Fruit fly (Drosophila melanogaster) whole organism, embryonic: ENCODE measurements around the gene CG32708.

Experiments used
- Bdp1 ChIP-seq: fragments of 200-800 bp; sonication (Bioruptor generic); optimal IDR thresholded peaks from 3 replicates; lab custom pipeline; 2016; ENCODE audit warnings: missing biosample characterization, missing genetic modification characterization
- Blimp-1 ChIP-seq: fragments of 200-800 bp; sonication (Bioruptor generic); optimal IDR thresholded peaks from 3 replicates; lab custom pipeline; 2018; ENCODE audit warnings: missing biosample characterization, missing genetic modification characterization, mild to moderate bottlenecking, moderate library complexity, missing genetic modification reagents
- Bteb2 ChIP-seq: fragments of 200-800 bp; sonication (Bioruptor generic); optimal IDR thresholded peaks from 2 replicates; lab custom pipeline; 2016; ENCODE audit warnings: missing biosample characterization, missing genetic modification characterization
- CG10543 ChIP-seq: fragments of 200-800 bp; sonication (Bioruptor generic); optimal IDR thresholded peaks from 3 replicates; lab custom pipeline; 2017; ENCODE audit warnings: missing biosample characterization, mild to moderate bottlenecking, missing genetic modification characterization, moderate library complexity
- CG10979 ChIP-seq: fragments of 200-800 bp; sonication (Bioruptor generic); optimal IDR thresholded peaks from 2 replicates; lab custom pipeline; 2018; ENCODE audit warnings: missing biosample characterization, mild to moderate bottlenecking, missing genetic modification characterization, moderate library complexity
- CG11398 ChIP-seq: fragments of 200-800 bp; sonication (Bioruptor generic); optimal IDR thresholded peaks from 2 replicates; lab custom pipeline; 2016; ENCODE audit warnings: missing biosample characterization, missing genetic modification characterization
- CG11504 ChIP-seq: fragments of 200-800 bp; sonication (Bioruptor generic); optimal IDR thresholded peaks from 3 replicates; lab custom pipeline; 2019; ENCODE audit warnings: missing biosample characterization, mild to moderate bottlenecking, missing genetic modification characterization, moderate library complexity
- CG11696 ChIP-seq: fragments of 200-800 bp; sonication (Bioruptor generic); IDR thresholded peaks from 2 replicates; pipeline ENCODE4 v1.3.6; 2022; ENCODE audit warnings: missing biosample characterization, missing genetic modification characterization
- CG1233 ChIP-seq: fragments of 200-800 bp; sonication (Bioruptor generic); optimal IDR thresholded peaks from 4 replicates; lab custom pipeline; 2018; ENCODE audit warnings: missing biosample characterization, mild to moderate bottlenecking, missing genetic modification characterization
- CG13775 ChIP-seq: fragments of 200-800 bp; sonication (Bioruptor generic); optimal IDR thresholded peaks from 3 replicates; lab custom pipeline; 2017; ENCODE audit warnings: missing biosample characterization, mild to moderate bottlenecking, missing genetic modification characterization
- CG14441 ChIP-seq: fragments of 200-800 bp; sonication (Bioruptor generic); IDR thresholded peaks from 2 replicates; pipeline ENCODE4 v1.3.6; 2022; ENCODE audit warnings: missing biosample characterization, missing genetic modification characterization
- CG14860 ChIP-seq: fragments of 200-800 bp; sonication (Bioruptor generic); IDR thresholded peaks from 3 replicates; pipeline ENCODE4 v1.3.6; 2022; ENCODE audit warnings: missing biosample characterization, missing genetic modification characterization; ENCODE audit not compliant: partially characterized antibody
- CG15696 ChIP-seq: fragments of 200-800 bp; sonication (Bioruptor generic); optimal IDR thresholded peaks from 2 replicates; lab custom pipeline; 2019; ENCODE audit warnings: missing biosample characterization, mild to moderate bottlenecking, missing genetic modification characterization, moderate library complexity
- CG1602 ChIP-seq: fragments of 200-800 bp; sonication (Bioruptor generic); optimal IDR thresholded peaks from 3 replicates; lab custom pipeline; 2016; ENCODE audit warnings: missing biosample characterization, missing genetic modification characterization
- CG17186 ChIP-seq: fragments of 200-800 bp; sonication (Bioruptor generic); optimal IDR thresholded peaks from 3 replicates; lab custom pipeline; 2017; ENCODE audit warnings: missing biosample characterization, missing genetic modification reagents, missing genetic modification characterization
- CG2199 ChIP-seq: fragments of 200-800 bp; sonication (Bioruptor generic); IDR thresholded peaks from 3 replicates; pipeline ENCODE4 v1.3.6; 2022; ENCODE audit warnings: missing biosample characterization, missing genetic modification characterization
- CG6654 ChIP-seq: fragments of 200-800 bp; sonication (Bioruptor generic); optimal IDR thresholded peaks from 2 replicates; lab custom pipeline; 2017; ENCODE audit warnings: missing biosample characterization, mild to moderate bottlenecking, missing genetic modification characterization
- CG6791 ChIP-seq: fragments of 200-800 bp; sonication (Bioruptor generic); IDR thresholded peaks from 3 replicates; pipeline ENCODE4 v1.3.6; 2022; ENCODE audit warnings: missing biosample characterization, missing genetic modification characterization; ENCODE audit not compliant: partially characterized antibody
- CG8944 ChIP-seq: fragments of 200-800 bp; sonication (Bioruptor generic); optimal IDR thresholded peaks from 3 replicates; lab custom pipeline; 2016; ENCODE audit warnings: missing biosample characterization, missing genetic modification characterization
- CHES-1-like ChIP-seq: fragments of 200-800 bp; sonication (Bioruptor generic); optimal IDR thresholded peaks from 2 replicates; lab custom pipeline; 2016; ENCODE audit warnings: missing biosample characterization, missing genetic modification characterization
- CTCF ChIP-seq: fragments of 200-800 bp; sonication (Bioruptor generic); optimal IDR thresholded peaks from 2 replicates; lab custom pipeline; 2017; ENCODE audit warnings: missing biosample characterization, mild to moderate bottlenecking, missing genetic modification characterization, moderate library complexity
- Dp ChIP-seq: fragments of 200-800 bp; sonication (Bioruptor generic); optimal IDR thresholded peaks from 2 replicates; lab custom pipeline; 2018; ENCODE audit warnings: missing biosample characterization, mild to moderate bottlenecking, missing genetic modification characterization, moderate library complexity
- Drgx ChIP-seq: fragments of 200-800 bp; sonication (Bioruptor generic); IDR thresholded peaks from 2 replicates; pipeline ENCODE4 v1.3.6; 2022; ENCODE audit warnings: missing biosample characterization, missing genetic modification characterization
- Elba2 ChIP-seq: fragments of 200-800 bp; sonication (Bioruptor generic); optimal IDR thresholded peaks from 3 replicates; lab custom pipeline; 2016; ENCODE audit warnings: missing biosample characterization, missing genetic modification characterization
- Hand ChIP-seq: fragments of 200-800 bp; sonication (Bioruptor generic); optimal IDR thresholded peaks from 2 replicates; lab custom pipeline; 2017; ENCODE audit warnings: mild to moderate bottlenecking, missing biosample characterization, missing genetic modification reagents, missing genetic modification characterization
- HmgZ ChIP-seq: fragments of 200-800 bp; sonication (Bioruptor generic); optimal IDR thresholded peaks from 2 replicates; lab custom pipeline; 2018; ENCODE audit warnings: missing biosample characterization, mild to moderate bottlenecking, missing genetic modification characterization
- Hsf ChIP-seq: fragments of 200-800 bp; sonication (Bioruptor generic); optimal IDR thresholded peaks from 3 replicates; lab custom pipeline; 2016; ENCODE audit warnings: missing biosample characterization, missing genetic modification characterization
- Lpt ChIP-seq: fragments of >200 bp; optimal IDR thresholded peaks from 2 replicates; lab custom pipeline; 2018; ENCODE audit warnings: missing biosample characterization, missing genetic modification characterization
- Nf-YC ChIP-seq: fragments of 200-800 bp; optimal IDR thresholded peaks from 3 replicates; lab custom pipeline; 2019; ENCODE audit warnings: missing biosample characterization, mild to moderate bottlenecking, missing genetic modification characterization, moderate library complexity
- NfI ChIP-seq: fragments of 200-800 bp; sonication (Bioruptor generic); optimal IDR thresholded peaks from 3 replicates; lab custom pipeline; 2018; ENCODE audit warnings: missing biosample characterization, mild to moderate bottlenecking, missing genetic modification characterization, moderate library complexity
- Opbp ChIP-seq: fragments of 200-800 bp; sonication (Bioruptor generic); IDR thresholded peaks from 3 replicates; pipeline ENCODE4 v1.3.6; 2022; ENCODE audit warnings: missing biosample characterization, missing genetic modification characterization; ENCODE audit not compliant: partially characterized antibody
- Sry-δ ChIP-seq: fragments of 200-800 bp; sonication (Bioruptor generic); optimal IDR thresholded peaks from 2 replicates; lab custom pipeline; 2016; ENCODE audit warnings: missing biosample characterization, missing genetic modification characterization
- al ChIP-seq: fragments of 200-800 bp; sonication (Bioruptor generic); IDR thresholded peaks from 2 replicates; pipeline ENCODE4 v1.3.6; 2022; ENCODE audit warnings: missing biosample characterization, missing genetic modification characterization
- amos ChIP-seq: fragments of 200-800 bp; sonication (Bioruptor generic); IDR thresholded peaks from 2 replicates; pipeline ENCODE4 v1.3.6; 2022; ENCODE audit warnings: missing biosample characterization, missing genetic modification characterization; ENCODE audit not compliant: partially characterized antibody
- chif ChIP-seq, 2 experiments: fragments of 200-800 bp; sonication (Bioruptor generic); optimal IDR thresholded peaks; 3 replicates each; lab custom pipeline; 2016; ENCODE audit warnings: missing biosample characterization in 2 of 2, missing genetic modification characterization in 2 of 2
- crc ChIP-seq: fragments of 200-800 bp; sonication (Bioruptor generic); optimal IDR thresholded peaks from 2 replicates; lab custom pipeline; 2016; ENCODE audit warnings: missing biosample characterization, missing genetic modification characterization
- da ChIP-seq: fragments of 200-800 bp; sonication (Bioruptor generic); optimal IDR thresholded peaks from 2 replicates; lab custom pipeline; 2016; ENCODE audit warnings: missing biosample characterization, missing genetic modification characterization
- ewg ChIP-seq: fragments of 200-800 bp; sonication (Bioruptor generic); optimal IDR thresholded peaks from 3 replicates; lab custom pipeline; 2017; ENCODE audit warnings: mild to moderate bottlenecking, missing biosample characterization, missing genetic modification reagents, missing genetic modification characterization
- gce ChIP-seq: fragments of 200-800 bp; sonication (Bioruptor generic); IDR thresholded peaks from 3 replicates; pipeline ENCODE4 v1.3.6; 2022; ENCODE audit warnings: missing biosample characterization, missing genetic modification characterization
- gfzf ChIP-seq: fragments of 200-800 bp; sonication (Bioruptor generic); optimal IDR thresholded peaks from 2 replicates; lab custom pipeline; 2016; ENCODE audit warnings: missing biosample characterization, mild to moderate bottlenecking, missing genetic modification characterization, moderate library complexity
- lmd ChIP-seq: fragments of 200-800 bp; sonication (Bioruptor generic); IDR thresholded peaks from 2 replicates; pipeline ENCODE4 v1.3.6; 2022; ENCODE audit warnings: missing biosample characterization, missing genetic modification characterization
- luna ChIP-seq: fragments of 200-800 bp; sonication (Bioruptor generic); optimal IDR thresholded peaks from 2 replicates; lab custom pipeline; 2016; ENCODE audit warnings: missing biosample characterization, missing genetic modification characterization
- pita ChIP-seq: fragments of 200-800 bp; sonication (Bioruptor generic); optimal IDR thresholded peaks from 2 replicates; lab custom pipeline; 2017; ENCODE audit warnings: missing biosample characterization, mild to moderate bottlenecking, missing genetic modification characterization
- row ChIP-seq: fragments of 200-800 bp; sonication (Bioruptor generic); IDR thresholded peaks from 3 replicates; pipeline ENCODE4 v1.3.6; 2022; ENCODE audit warnings: missing biosample characterization, missing genetic modification characterization
- sd ChIP-seq: fragments of 200-800 bp; sonication (Bioruptor generic); optimal IDR thresholded peaks from 3 replicates; lab custom pipeline; 2018; ENCODE audit warnings: missing biosample characterization, mild to moderate bottlenecking, missing genetic modification characterization, moderate library complexity
- sob ChIP-seq: fragments of 200-800 bp; sonication (Bioruptor generic); IDR thresholded peaks from 2 replicates; pipeline ENCODE4 v1.3.6; 2022; ENCODE audit warnings: missing biosample characterization, missing genetic modification characterization
- stwl ChIP-seq: fragments of 200-800 bp; sonication (Bioruptor generic); optimal IDR thresholded peaks from 3 replicates; lab custom pipeline; 2018; ENCODE audit warnings: missing biosample characterization, mild to moderate bottlenecking, missing genetic modification characterization, moderate library complexity
- trem ChIP-seq: fragments of 200-800 bp; optimal IDR thresholded peaks from 3 replicates; lab custom pipeline; 2019; ENCODE audit warnings: missing biosample characterization, mild to moderate bottlenecking, missing genetic modification characterization, moderate library complexity
- vvl ChIP-seq: fragments of 200-800 bp; sonication (Bioruptor generic); IDR thresholded peaks from 2 replicates; pipeline ENCODE4 v1.3.6; 2022; ENCODE audit warnings: missing biosample characterization, missing genetic modification characterization
- z ChIP-seq: fragments of 200-800 bp; sonication (Bioruptor generic); IDR thresholded peaks from 3 replicates; pipeline ENCODE4 v1.3.6; 2022; ENCODE audit warnings: missing biosample characterization, missing genetic modification characterization

CG32708 gene

DNA sequence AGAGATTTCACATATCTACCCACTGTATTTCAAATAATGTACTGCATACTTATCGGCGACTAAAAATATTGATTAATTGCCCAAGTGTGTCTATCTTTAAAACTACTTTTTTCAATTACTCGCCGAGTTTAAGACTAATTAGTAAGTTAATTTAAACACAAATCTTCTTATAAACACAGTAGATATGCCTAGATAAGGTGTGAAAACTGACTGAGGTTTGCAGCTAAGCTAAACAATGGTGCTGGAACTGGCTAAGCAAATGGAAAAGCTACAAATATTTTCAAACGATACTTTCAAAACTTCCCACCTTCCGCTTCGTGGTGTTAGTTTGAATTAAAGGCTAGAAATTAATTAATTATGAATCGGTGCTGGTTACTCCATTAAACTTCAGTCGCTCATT, 44.9 kb upstream of the CG32708 start (continued):
- TF ChIP-seq Nf-YC, result peak; percentile 8
- TF ChIP-seq pita (GFP tag; lab: Kevin White, UChicago), result peak; percentile 73
- peak; percentile 20 for TF ChIP-seq Sry-δ
- 0 out of 2 replicates have a peak, but pooled peaks have one; percentile 14 for TF ChIP-seq vvl
- peak; percentile 34 for TF ChIP-seq HmgZ (tag; lab: Kevin White, UChicago)
- TF ChIP-seq CG6791 (GFP tag; lab: Robert Waterston, UW), result 0 out of 3 replicates have a peak, but pooled peaks have one; percentile 9
- TF ChIP-seq sob (GFP tag; lab: Robert Waterston, UW), result no peak
- peak; percentile 24 for TF ChIP-seq trem (tag; lab: Kevin White, UChicago)
- TF ChIP-seq gfzf (GFP tag; lab: Kevin White, UChicago), result peak; percentile 36
- peak; percentile 34 for TF ChIP-seq stwl (tag; lab: Kevin White, UChicago)
- no peak for TF ChIP-seq crc
- peak; percentile 22 for TF ChIP-seq sd (tag; lab: Kevin White, UChicago)
- TF ChIP-seq CG11504, result peak; percentile 16
- TF ChIP-seq Dp (GFP tag; lab: Kevin White, UChicago), result peak; percentile 53

DNA sequence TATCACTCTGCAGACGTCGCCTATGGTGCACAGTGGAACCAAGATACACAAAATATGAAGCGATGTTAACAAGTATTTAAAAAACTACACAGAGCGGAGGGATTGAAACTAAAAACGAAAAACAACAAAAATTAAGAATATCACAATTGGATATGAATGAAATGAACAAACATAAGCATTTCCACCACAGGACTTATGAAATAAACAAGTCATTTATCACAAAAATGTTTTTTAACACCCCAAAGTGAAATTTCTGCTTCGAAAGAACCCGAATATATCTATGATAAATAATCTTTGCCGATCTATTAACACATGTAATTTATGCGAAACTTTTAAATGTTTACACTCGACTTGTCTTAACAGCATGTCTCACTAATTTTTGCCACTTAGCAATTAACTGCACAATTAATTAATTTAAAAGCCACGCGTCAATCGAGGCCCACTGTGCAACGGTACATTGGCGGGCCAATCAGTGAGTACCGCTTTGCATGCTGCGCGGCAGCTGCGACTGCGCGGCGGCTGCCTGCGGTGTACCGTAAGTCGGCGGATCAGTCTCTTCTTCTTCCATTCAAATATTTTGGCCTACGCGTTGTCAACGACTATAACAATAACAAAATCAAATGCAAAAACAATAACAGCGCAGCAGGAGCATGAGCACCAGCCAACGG, 43.8 kb upstream of the CG32708 start:
- TF ChIP-seq CG11398 (no peak), CTCF (GFP tag; lab: Kevin White, UChicago) (no peak), CG6654 (GFP tag; lab: Kevin White, UChicago) (no peak), Bteb2 (no peak), z (no peak), NfI (GFP tag; lab: Kevin White, UChicago) (no peak), CG13775 (peak; percentile 60), Opbp (GFP tag; lab: Robert Waterston, UW) (no peak), Blimp-1 (GFP tag; lab: Kevin White, UChicago) (peak; percentile 39), CG17186 (no peak), CG2199 (GFP tag; lab: Robert Waterston, UW) (no peak), sob (GFP tag; lab: Robert Waterston, UW) (no peak), CG11696 (GFP tag; lab: Robert Waterston, UW) (no peak), al (GFP tag; lab: Robert Waterston, UW) (no peak), row (GFP tag; lab: Robert Waterston, UW) (peak; percentile 69), CHES-1-like (GFP tag; lab: Kevin White, UChicago) (no peak), Elba2 (no peak), CG14441 (GFP tag; lab: Robert Waterston, UW) (no peak), CG1233 (GFP tag; lab: Kevin White, UChicago) (peak; percentile 25), Hand (GFP tag; lab: Kevin White, UChicago) (no peak), CG1602 (peak; percentile 44), luna (GFP tag; lab: Kevin White, UChicago) (no peak), CG15696 (tag; lab: Kevin White, UChicago) (peak; percentile 44), da (GFP tag; lab: Kevin White, UChicago) (no peak), amos (GFP tag; lab: Robert Waterston, UW) (no peak), Hsf (GFP tag; lab: Kevin White, UChicago) (peak; percentile 53), CG10543 (GFP tag; lab: Kevin White, UChicago) (no peak), CG8944 (GFP tag; lab: Kevin White, UChicago) (no peak), gce (GFP tag; lab: Robert Waterston, UW) (no peak), CG14860 (no peak), Lpt (GFP tag; lab: Kevin White, UChicago) (no peak), Drgx (peak; percentile 33), Bdp1 (GFP tag; lab: Kevin White, UChicago) (no peak), ewg (peak; percentile 21), CG10979 (peak; percentile 73), stwl (tag; lab: Kevin White, UChicago) (no peak), lmd (GFP tag; lab: Robert Waterston, UW) (peak; percentile 41), chif (GFP tag; optimal IDR thresholded peaks at IDR 0.05; lab: Kevin White, UChicago) (peak; percentile 21 to 57)
